Worm (Caenorhabditis elegans) whole organism, midembryonic: ENCODE data around the gene B0250.5.

Source experiments
- T22C8.4 ChIP-seq: fragments of 200-800 bp; sonication (Bioruptor generic); IDR thresholded peaks from 2 replicates; pipeline ENCODE4 v1.3.6; 2022; ENCODE audit warnings: missing genetic modification characterization, missing compliant biosample characterization
- cog-1 ChIP-seq: sonication (generic microtip); optimal IDR thresholded peaks from 2 replicates; lab custom pipeline; 2016; ENCODE audit warnings: missing genetic modification characterization, missing compliant biosample characterization
- flt-1 ChIP-seq: fragments of 200-800 bp; sonication (Bioruptor generic); IDR thresholded peaks from 2 replicates; pipeline ENCODE4 v1.3.6; 2022; ENCODE audit warnings: missing genetic modification characterization, missing compliant biosample characterization
- klf-2 ChIP-seq: fragments of 200-800 bp; sonication (Bioruptor generic); conservative IDR thresholded peaks from 2 replicates; pipeline ENCODE4 v1.3.6; 2022; ENCODE audit warnings: missing genetic modification reagents, missing genetic modification characterization, missing compliant biosample characterization
- med-1 ChIP-seq: sonication (generic microtip); optimal IDR thresholded peaks from 2 replicates; lab custom pipeline; 2017; ENCODE audit warnings: missing genetic modification characterization, mild to moderate bottlenecking, missing compliant biosample characterization, antibody characterized with exemption, missing genetic modification reagents; ENCODE audit not compliant: insufficient read depth
- ref-1 ChIP-seq: fragments of 200-800 bp; sonication (Bioruptor generic); conservative IDR thresholded peaks from 2 replicates; pipeline ENCODE4 v1.3.6; 2022; ENCODE audit warnings: missing genetic modification reagents, missing genetic modification characterization, missing compliant biosample characterization
- tab-1 ChIP-seq: fragments of 200-800 bp; sonication (Bioruptor generic); IDR thresholded peaks from 2 replicates; pipeline ENCODE4 v1.3.6; 2022; ENCODE audit warnings: missing genetic modification characterization, missing compliant biosample characterization
- ztf-23 ChIP-seq: fragments of 200-800 bp; sonication (Bioruptor generic); IDR thresholded peaks from 2 replicates; pipeline ENCODE4 v1.3.6; 2022; ENCODE audit warnings: missing genetic modification reagents, missing genetic modification characterization, missing compliant biosample characterization
- ztf-29 ChIP-seq: fragments of 200-800 bp; sonication (Bioruptor generic); IDR thresholded peaks from 2 replicates; pipeline ENCODE4 v1.3.6; 2022; ENCODE audit warnings: missing genetic modification reagents, missing genetic modification characterization, missing compliant biosample characterization

B0250.5 gene

DNA sequence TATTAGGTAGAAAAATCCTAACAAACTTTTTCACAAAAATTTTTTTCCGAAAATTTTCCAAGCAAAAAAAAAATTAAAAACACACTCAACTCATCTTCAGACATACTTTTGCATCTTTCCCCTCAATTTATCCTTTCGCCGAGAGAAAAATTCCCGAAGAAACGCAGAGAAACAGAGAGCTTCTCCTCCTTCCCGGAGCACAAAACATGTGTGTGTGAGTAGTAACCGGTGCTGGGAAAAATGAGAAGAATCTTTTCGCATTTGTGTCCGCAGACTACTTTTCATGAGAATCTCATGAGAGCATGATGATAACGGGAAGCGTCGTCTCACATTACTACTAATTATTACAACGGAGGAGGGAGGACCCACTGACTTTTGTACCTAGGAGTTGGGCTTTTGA lies 7.2 kb upstream of the B0250.5 start:
- TF ChIP-seq med-1 (GFP tag; lab: Kevin White, UChicago) (no peak), T22C8.4 (GFP tag; lab: Robert Waterston, UW) (no peak), ztf-29 (GFP tag; lab: Robert Waterston, UW) (no peak)

DNA sequence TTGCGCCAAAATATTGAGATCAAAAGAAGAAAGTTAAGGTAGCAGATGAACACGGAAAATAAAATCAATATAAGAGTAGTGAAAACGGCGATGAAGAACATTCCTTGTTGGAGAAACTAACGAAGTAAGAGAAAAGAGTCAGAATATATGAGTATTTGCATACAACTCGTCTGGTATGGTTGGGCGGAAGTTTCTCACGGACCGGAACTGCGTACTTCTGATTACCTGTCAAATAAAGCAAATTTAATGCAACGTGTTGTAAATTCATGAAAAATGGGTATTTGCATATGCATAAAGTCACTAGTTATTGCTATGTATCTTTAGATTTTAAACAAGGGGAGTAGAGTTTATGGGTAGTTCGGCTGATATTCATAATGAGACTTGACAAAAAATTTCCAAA lies 4.6 kb upstream of the B0250.5 start, which contains the start of gene srbc-78:
srbc-78 (minus strand) TSS at position 101 of the 400 bp plus-strand sequence.
- TF ChIP-seq cog-1 (tag; lab: Kevin White, UChicago) (no peak), ref-1 (GFP tag; lab: Robert Waterston, UW) (no peak), tab-1 (GFP tag; lab: Robert Waterston, UW) (no peak), klf-2 (GFP tag; lab: Robert Waterston, UW) (no peak), T22C8.4 (GFP tag; lab: Robert Waterston, UW) (no peak)

DNA sequence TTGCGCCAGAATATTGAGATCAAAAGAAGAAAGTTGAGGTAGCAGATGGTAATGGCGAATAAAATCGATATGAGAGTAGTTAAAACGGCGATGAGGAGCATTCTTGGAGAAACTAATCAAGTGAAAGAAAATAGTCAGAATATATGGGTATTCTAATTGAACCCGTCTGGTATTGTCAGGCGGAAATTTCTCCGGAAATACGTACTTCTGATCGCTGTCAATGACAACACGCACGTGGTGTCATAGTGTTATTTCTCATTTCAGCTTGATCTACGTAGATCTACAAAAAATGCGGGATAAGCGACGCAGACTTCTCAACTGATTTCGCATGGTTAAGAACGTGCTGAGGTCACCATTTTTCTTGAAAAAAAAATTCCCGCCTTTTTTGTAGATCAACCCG lies 1.3 kb upstream of the B0250.5 start, which contains the start of gene srbc-79:
srbc-79 (minus strand) TSS at position 101 of the 400 bp plus-strand sequence.
- TF ChIP-seq cog-1 (tag; lab: Kevin White, UChicago), result no peak
- no peak for TF ChIP-seq ref-1 (GFP tag; lab: Robert Waterston, UW)
- TF ChIP-seq ztf-23 (GFP tag; lab: Robert Waterston, UW), result no peak
- no peak for TF ChIP-seq med-1 (GFP tag; lab: Kevin White, UChicago)
- TF ChIP-seq flt-1, result no peak
- no peak for TF ChIP-seq T22C8.4 (GFP tag; lab: Robert Waterston, UW)
- TF ChIP-seq klf-2 (GFP tag; lab: Robert Waterston, UW), result no peak
- TF ChIP-seq ztf-29 (GFP tag; lab: Robert Waterston, UW), result no peak
- TF ChIP-seq tab-1 (GFP tag; lab: Robert Waterston, UW), result no peak

DNA sequence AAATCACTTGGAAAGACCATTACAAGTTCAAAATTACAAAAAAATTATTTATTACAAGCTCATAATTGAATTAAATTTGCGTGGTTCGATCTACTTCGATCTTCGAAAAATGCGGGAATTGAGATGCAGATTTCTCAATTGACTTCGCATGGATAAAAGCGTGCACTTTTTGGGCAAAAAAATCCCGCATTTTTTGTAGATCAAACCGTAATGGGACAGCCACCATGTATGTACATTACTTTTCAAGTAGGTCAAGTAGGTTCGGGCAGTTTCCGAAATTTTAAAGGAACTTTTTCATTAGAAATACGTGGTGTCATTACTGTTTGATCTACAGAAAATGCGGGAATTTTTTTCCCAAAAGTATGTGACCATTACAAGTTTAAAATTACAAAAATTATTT lies 3.8 kb downstream of the B0250.5 start:
- no peak for TF ChIP-seq ztf-29 (GFP tag; lab: Robert Waterston, UW)
- no peak for TF ChIP-seq ref-1 (GFP tag; lab: Robert Waterston, UW)
- no peak for TF ChIP-seq klf-2 (GFP tag; lab: Robert Waterston, UW)
- TF ChIP-seq ztf-23 (GFP tag; lab: Robert Waterston, UW), result no peak
- no peak for TF ChIP-seq cog-1 (tag; lab: Kevin White, UChicago)
- TF ChIP-seq tab-1 (GFP tag; lab: Robert Waterston, UW), result no peak
- TF ChIP-seq med-1 (GFP tag; lab: Kevin White, UChicago), result no peak
- no peak for TF ChIP-seq flt-1

DNA sequence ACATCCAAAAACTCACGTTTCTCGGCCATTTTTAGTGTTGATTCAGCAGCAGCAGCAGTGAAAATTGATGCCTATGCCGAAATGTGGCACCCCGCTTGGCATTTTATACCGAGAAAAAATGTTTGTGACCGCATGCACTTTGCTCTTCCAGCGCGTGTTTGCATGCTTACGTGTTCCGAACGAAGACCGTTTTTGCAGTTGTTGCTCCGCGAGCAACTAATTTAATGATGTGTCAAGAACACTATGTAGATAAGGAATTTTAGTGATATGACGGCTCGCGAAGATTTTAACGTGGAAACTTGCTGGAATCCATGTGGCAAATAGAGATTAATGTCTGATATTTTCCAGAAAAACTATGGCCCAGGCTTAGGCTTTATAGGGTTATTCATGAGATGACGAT lies 5.3 kb downstream of the B0250.5 start, which contains the start of gene dct-16:
dct-16 (minus strand) TSS at position 78 of the 400 bp plus-strand sequence.
- TF ChIP-seq flt-1 (no peak), T22C8.4 (GFP tag; lab: Robert Waterston, UW) (no peak), ref-1 (GFP tag; lab: Robert Waterston, UW) (no peak), ztf-23 (GFP tag; lab: Robert Waterston, UW) (no peak), klf-2 (GFP tag; lab: Robert Waterston, UW) (no peak), ztf-29 (GFP tag; lab: Robert Waterston, UW) (no peak)

DNA sequence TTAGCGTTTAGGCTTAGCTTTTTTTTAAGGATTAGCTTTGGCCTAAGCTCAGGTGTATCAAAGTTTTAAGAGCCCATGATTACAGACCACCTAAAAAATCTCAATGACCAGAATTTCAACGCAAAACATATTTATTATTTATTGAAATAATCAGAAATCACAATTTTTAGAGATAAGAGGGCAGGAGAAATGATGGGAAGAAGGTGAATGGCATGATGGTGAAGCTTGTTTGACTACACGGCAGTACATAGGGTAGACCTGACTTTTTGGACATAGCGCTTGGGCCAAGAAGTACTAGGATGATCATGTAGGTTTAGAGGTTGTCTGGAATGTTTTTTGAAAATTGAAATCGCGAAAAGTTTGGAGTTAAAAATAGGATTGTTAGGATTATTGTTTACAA lies 5.9 kb downstream of the B0250.5 start:
- no peak for TF ChIP-seq cog-1 (tag; lab: Kevin White, UChicago)
- TF ChIP-seq flt-1, result no peak
- TF ChIP-seq tab-1 (GFP tag; lab: Robert Waterston, UW), result no peak
- TF ChIP-seq T22C8.4 (GFP tag; lab: Robert Waterston, UW), result no peak
- TF ChIP-seq ref-1 (GFP tag; lab: Robert Waterston, UW), result no peak
- TF ChIP-seq ztf-23 (GFP tag; lab: Robert Waterston, UW), result no peak
- TF ChIP-seq ztf-29 (GFP tag; lab: Robert Waterston, UW), result no peak
- no peak for TF ChIP-seq med-1 (GFP tag; lab: Kevin White, UChicago)
- no peak for TF ChIP-seq klf-2 (GFP tag; lab: Robert Waterston, UW)

DNA sequence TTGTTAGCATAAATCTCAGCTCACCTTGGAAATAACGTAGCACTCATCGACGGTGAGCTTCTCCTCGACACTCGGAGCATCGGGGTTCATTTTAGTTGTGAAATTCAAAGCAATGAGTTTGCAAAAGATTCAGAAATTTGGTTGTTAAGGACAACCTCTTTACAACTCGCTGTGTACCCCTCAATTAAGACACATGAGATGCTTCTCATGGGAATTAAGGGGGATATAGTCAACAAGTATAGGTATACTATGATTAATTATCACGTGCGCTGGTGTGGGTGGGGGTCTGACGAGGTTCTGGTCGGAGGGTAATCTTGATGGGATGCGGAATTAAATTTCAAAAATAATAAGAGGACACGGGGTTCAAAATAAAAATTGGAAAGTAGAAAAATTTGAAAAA lies 6.7 kb downstream of the B0250.5 start, which contains the start of gene dct-14:
dct-14 (minus strand) TSS at position 101 of the 400 bp plus-strand sequence.
- TF ChIP-seq T22C8.4 (GFP tag; lab: Robert Waterston, UW) (no peak), cog-1 (tag; lab: Kevin White, UChicago) (no peak), klf-2 (GFP tag; lab: Robert Waterston, UW) (no peak), flt-1 (no peak), med-1 (GFP tag; lab: Kevin White, UChicago) (no peak), tab-1 (GFP tag; lab: Robert Waterston, UW) (no peak), ref-1 (GFP tag; lab: Robert Waterston, UW) (no peak), ztf-29 (GFP tag; lab: Robert Waterston, UW) (no peak), ztf-23 (GFP tag; lab: Robert Waterston, UW) (no peak)

DNA sequence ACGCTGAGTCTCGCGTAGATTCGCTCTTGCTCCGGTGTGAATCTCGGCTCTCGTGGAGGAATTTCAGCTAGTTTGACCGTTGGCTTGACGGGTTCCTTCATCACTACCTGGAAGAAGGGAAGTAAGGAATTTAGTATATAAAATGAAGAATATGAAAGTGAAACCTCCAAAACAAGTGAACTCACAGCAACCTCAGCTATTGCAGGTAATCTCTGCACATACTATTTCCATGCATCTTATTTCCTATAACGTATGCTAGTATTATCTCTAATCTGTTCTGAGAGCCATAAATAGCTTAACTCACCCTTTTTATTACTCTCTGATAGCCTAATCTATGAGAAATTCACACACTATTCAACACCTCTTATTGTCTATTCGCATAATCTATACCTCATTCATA lies 11.3 kb downstream of the B0250.5 start, which contains the start of gene Y38H6C.4:
Y38H6C.4 (minus strand) TSS at position 101 of the 400 bp plus-strand sequence.
- TF ChIP-seq ztf-29 (GFP tag; lab: Robert Waterston, UW), result no peak
- TF ChIP-seq T22C8.4 (GFP tag; lab: Robert Waterston, UW), result no peak
- TF ChIP-seq cog-1 (tag; lab: Kevin White, UChicago), result no peak
- TF ChIP-seq tab-1 (GFP tag; lab: Robert Waterston, UW), result no peak
- no peak for TF ChIP-seq med-1 (GFP tag; lab: Kevin White, UChicago)
- no peak for TF ChIP-seq ref-1 (GFP tag; lab: Robert Waterston, UW)
- TF ChIP-seq flt-1, result no peak
- TF ChIP-seq ztf-23 (GFP tag; lab: Robert Waterston, UW), result no peak

DNA sequence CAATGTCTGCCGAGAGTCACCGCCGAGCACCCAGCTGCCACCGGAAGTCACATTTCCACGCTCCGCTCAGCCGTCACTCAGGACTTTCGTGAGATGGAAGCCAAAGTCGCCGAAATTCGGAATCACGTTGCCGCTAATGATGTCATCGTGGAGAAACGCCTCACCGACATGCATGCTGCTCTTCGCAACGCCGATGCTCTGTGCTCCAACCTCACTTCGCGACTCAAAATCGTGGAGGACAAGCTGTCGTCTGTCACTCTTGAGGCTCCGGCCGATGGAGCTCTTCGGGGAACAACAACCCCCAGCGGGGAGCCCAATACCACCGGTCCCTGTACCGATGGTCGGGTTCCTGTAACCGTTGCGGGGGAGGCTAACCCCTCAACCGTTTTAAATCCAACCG lies 12.8 kb downstream of the B0250.5 start:
- no peak for TF ChIP-seq ztf-23 (GFP tag; lab: Robert Waterston, UW)
- no peak for TF ChIP-seq cog-1 (tag; lab: Kevin White, UChicago)
- no peak for TF ChIP-seq tab-1 (GFP tag; lab: Robert Waterston, UW)
- TF ChIP-seq ztf-29 (GFP tag; lab: Robert Waterston, UW), result no peak
- TF ChIP-seq med-1 (GFP tag; lab: Kevin White, UChicago), result no peak
- TF ChIP-seq ref-1 (GFP tag; lab: Robert Waterston, UW), result no peak
- TF ChIP-seq klf-2 (GFP tag; lab: Robert Waterston, UW), result no peak
- no peak for TF ChIP-seq flt-1
- TF ChIP-seq T22C8.4 (GFP tag; lab: Robert Waterston, UW), result no peak
